Fruit fly (Drosophila melanogaster) Kc167 (cell line): ENCODE data around the gene Polr2F.

Experiments used
- Sin3A ChIP-seq: fragments of >200 bp; optimal IDR thresholded peaks from 2 replicates; lab custom pipeline; 2018; ENCODE audit warnings: missing external identifiers
- insv ChIP-seq: fragments of >200 bp; optimal IDR thresholded peaks from 3 replicates; lab custom pipeline; 2018; ENCODE audit warnings: missing external identifiers
- ttk ChIP-seq: sonication (Bioruptor generic); optimal IDR thresholded peaks from 2 replicates; lab custom pipeline; 2017; ENCODE audit warnings: missing external identifiers

DNA sequence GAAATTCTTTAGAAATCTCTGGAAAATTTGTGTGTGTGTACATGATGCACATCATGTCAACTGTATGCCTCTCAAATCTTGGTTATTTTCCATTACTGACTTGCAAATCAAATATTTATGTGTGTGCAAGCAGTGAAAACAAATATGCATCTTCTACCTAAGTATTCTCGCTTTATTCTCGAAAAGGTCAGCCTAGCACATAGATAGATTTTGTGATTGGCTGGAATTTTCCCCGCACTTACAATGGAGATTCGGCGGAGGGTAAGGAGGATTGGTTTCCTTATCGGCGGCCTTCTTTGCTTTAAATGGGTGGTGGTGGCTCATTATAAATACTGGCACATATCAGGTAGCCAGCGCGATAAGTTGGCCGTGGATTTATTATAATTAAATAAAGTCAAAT, 43.7 kb upstream of the Polr2F start:
- TF ChIP-seq Sin3A (lab: Kevin White, UChicago): no peak
- no peak for TF ChIP-seq insv (lab: Kevin White, UChicago)
- TF ChIP-seq ttk (lab: Kevin White, UChicago): no peak
